Fruit fly (Drosophila melanogaster): ENCODE results near the gene vap.
A peak's percentile ranks its signal among the peaks of the same experiment; 100 is the strongest.

Gene vap

dm6 chrX:15991618-15992526 lies 13.7 kb downstream of the vap start, which contains the start of the genes CG46312, eIF5 and exd (continued):
- peak; percentile 62 for TF ChIP-seq Sry-δ (GFP tag; optimal IDR thresholded peaks at IDR 0.05)
- TF ChIP-seq CG12236 (GFP tag; optimal IDR thresholded peaks at IDR 0.05) = no peak
- TF ChIP-seq HLH4C (GFP tag; IDR thresholded peaks at IDR 0.05; ENCODE audit: partially characterized antibody) = peak; percentile 86
- peak; percentile 13 for TF ChIP-seq Med (GFP tag)
- TF ChIP-seq CG13287 (GFP tag; IDR thresholded peaks at IDR 0.05; ENCODE audit: partially characterized antibody) = peak; percentile 74
- TF ChIP-seq so (GFP tag; IDR thresholded peaks at IDR 0.05) = no peak
- TF ChIP-seq CG2120 (GFP tag; optimal IDR thresholded peaks at IDR 0.05) = no peak
- no peak for TF ChIP-seq CG12942 (GFP tag; optimal IDR thresholded peaks at IDR 0.05)
- no peak for TF ChIP-seq kah (GFP tag; optimal IDR thresholded peaks at IDR 0.05)
- TF ChIP-seq tin (GFP tag; optimal IDR thresholded peaks at IDR 0.05) = no peak
- no peak for TF ChIP-seq insv (GFP tag; optimal IDR thresholded peaks at IDR 0.05)
- no peak for TF ChIP-seq gt (GFP tag; IDR thresholded peaks at IDR 0.05)
- TF ChIP-seq az2 (GFP tag; optimal IDR thresholded peaks at IDR 0.05) = no peak
- TF ChIP-seq Fer3 (tag; optimal IDR thresholded peaks at IDR 0.05) = no peak
- TF ChIP-seq CG17385 (GFP tag; optimal IDR thresholded peaks at IDR 0.05) = no peak
- peak in 1 of 3 experiments; percentile 16 for TF ChIP-seq lola (GFP tag; optimal IDR thresholded peaks at IDR 0.05)
- TF ChIP-seq CG10565 (GFP tag; optimal IDR thresholded peaks at IDR 0.05) = no peak
- peak; percentile 23 for TF ChIP-seq CG1603 (tag; optimal IDR thresholded peaks at IDR 0.05)
- TF ChIP-seq CG17829 (tag; optimal IDR thresholded peaks at IDR 0.05) = no peak
- peak; percentile 13 for TF ChIP-seq CG18262 (tag; optimal IDR thresholded peaks at IDR 0.05)
- no peak for TF ChIP-seq tx (GFP tag; optimal IDR thresholded peaks at IDR 0.05)
- TF ChIP-seq gem (tag; optimal IDR thresholded peaks at IDR 0.05) = peak; percentile 52
- TF ChIP-seq CG4730 (GFP tag; IDR thresholded peaks at IDR 0.05) = no peak
- no peak for TF ChIP-seq hth (optimal IDR thresholded peaks at IDR 0.05)
- no peak for TF ChIP-seq usp (GFP tag; optimal IDR thresholded peaks at IDR 0.05)
- no peak for TF ChIP-seq Sox100B (GFP tag; optimal IDR thresholded peaks at IDR 0.05)
- no peak for TF ChIP-seq gsb (GFP tag; IDR thresholded peaks at IDR 0.05)
- TF ChIP-seq CG10267 (tag; optimal IDR thresholded peaks at IDR 0.05) = peak; percentile 72
- no peak for TF ChIP-seq da (GFP tag; optimal IDR thresholded peaks at IDR 0.05)
- no peak for TF ChIP-seq Sry-β (GFP tag; optimal IDR thresholded peaks at IDR 0.05)
- TF ChIP-seq Nf-YC (tag; optimal IDR thresholded peaks at IDR 0.05) = no peak
- peak; percentile 15 for TF ChIP-seq nom (GFP tag; optimal IDR thresholded peaks at IDR 0.05)
- TF ChIP-seq CG4424 (GFP tag; optimal IDR thresholded peaks at IDR 0.05) = no peak
- no peak for TF ChIP-seq ash1 (GFP tag; optimal IDR thresholded peaks at IDR 0.05)
- TF ChIP-seq CG13775 (GFP tag; optimal IDR thresholded peaks at IDR 0.05) = no peak
- TF ChIP-seq shn (GFP tag; optimal IDR thresholded peaks at IDR 0.05) = no peak
- peak; percentile 69 for TF ChIP-seq Dll (GFP tag; IDR thresholded peaks at IDR 0.05; ENCODE audit: partially characterized antibody)
- no peak for TF ChIP-seq CrebB (tag; optimal IDR thresholded peaks at IDR 0.05)
- no peak for TF ChIP-seq CG31388 (GFP tag; optimal IDR thresholded peaks at IDR 0.05)
- TF ChIP-seq CG43689 (GFP tag; IDR thresholded peaks at IDR 0.05) = no peak
- no peak for TF ChIP-seq CG1647 (GFP tag; optimal IDR thresholded peaks at IDR 0.05)
- no peak for TF ChIP-seq Hey (tag; optimal IDR thresholded peaks at IDR 0.05)
- TF ChIP-seq oc (tag; optimal IDR thresholded peaks at IDR 0.05) = no peak
- TF ChIP-seq Camta (GFP tag; optimal IDR thresholded peaks at IDR 0.05) = no peak
- no peak for TF ChIP-seq sima (GFP tag; optimal IDR thresholded peaks at IDR 0.05)
- TF ChIP-seq run (tag; optimal IDR thresholded peaks at IDR 0.05) = no peak
- peak; percentile 79 for TF ChIP-seq hb (GFP tag; IDR thresholded peaks at IDR 0.05; ENCODE audit: partially characterized antibody)
- no peak for TF ChIP-seq Awh (GFP tag; IDR thresholded peaks at IDR 0.05)
- peak; percentile 61 for TF ChIP-seq hbn (GFP tag; IDR thresholded peaks at IDR 0.05; ENCODE audit: partially characterized antibody)

Measured in whole organism, embryonic.